Fruit fly (Drosophila melanogaster) whole organism, embryonic: ENCODE measurements around the gene Synd.
A peak's percentile ranks its signal among the peaks of the same experiment; 100 is the strongest.

Experiments used
- Adf1 ChIP-seq: fragments of 200-800 bp; sonication (Bioruptor generic); IDR thresholded peaks from 2 replicates; pipeline ENCODE4 v1.3.6; 2022; ENCODE audit warnings: missing biosample characterization, missing genetic modification characterization
- BEAF-32 ChIP-seq: fragments of 200-800 bp; sonication (Bioruptor generic); optimal IDR thresholded peaks from 3 replicates; lab custom pipeline; 2017; ENCODE audit warnings: missing biosample characterization, missing genetic modification characterization, mild to moderate bottlenecking, moderate library complexity, missing genetic modification reagents
- CG10543 ChIP-seq: fragments of 200-800 bp; sonication (Bioruptor generic); optimal IDR thresholded peaks from 3 replicates; lab custom pipeline; 2017; ENCODE audit warnings: missing biosample characterization, mild to moderate bottlenecking, missing genetic modification characterization, moderate library complexity
- CG12299 ChIP-seq: fragments of 200-800 bp; sonication (Bioruptor generic); optimal IDR thresholded peaks from 2 replicates; lab custom pipeline; 2018; ENCODE audit warnings: missing biosample characterization, mild to moderate bottlenecking, missing genetic modification characterization
- CG14014 ChIP-seq: fragments of 200-800 bp; sonication (Bioruptor generic); IDR thresholded peaks from 2 replicates; pipeline ENCODE4 v1.3.6; 2022; ENCODE audit warnings: missing biosample characterization, missing genetic modification characterization
- CG14441 ChIP-seq: fragments of 200-800 bp; sonication (Bioruptor generic); IDR thresholded peaks from 2 replicates; pipeline ENCODE4 v1.3.6; 2022; ENCODE audit warnings: missing biosample characterization, missing genetic modification characterization
- CG15514 ChIP-seq: fragments of 200-800 bp; sonication (Bioruptor generic); optimal IDR thresholded peaks from 3 replicates; lab custom pipeline; 2017; ENCODE audit warnings: missing biosample characterization, missing genetic modification characterization, mild to moderate bottlenecking, moderate library complexity, missing genetic modification reagents
- CG15601 ChIP-seq: fragments of 200-800 bp; sonication (Bioruptor generic); optimal IDR thresholded peaks from 3 replicates; lab custom pipeline; 2019; ENCODE audit warnings: missing biosample characterization, mild to moderate bottlenecking, missing genetic modification characterization, moderate library complexity
- CG16813 ChIP-seq: fragments of 200-800 bp; sonication (Bioruptor generic); IDR thresholded peaks from 3 replicates; pipeline ENCODE4 v1.3.6; 2022; ENCODE audit warnings: missing biosample characterization, missing genetic modification characterization; ENCODE audit not compliant: partially characterized antibody
- CG17186 ChIP-seq: fragments of 200-800 bp; sonication (Bioruptor generic); optimal IDR thresholded peaks from 3 replicates; lab custom pipeline; 2017; ENCODE audit warnings: missing biosample characterization, missing genetic modification reagents, missing genetic modification characterization
- CG2199 ChIP-seq: fragments of 200-800 bp; sonication (Bioruptor generic); IDR thresholded peaks from 3 replicates; pipeline ENCODE4 v1.3.6; 2022; ENCODE audit warnings: missing biosample characterization, missing genetic modification characterization
- CG4282 ChIP-seq: fragments of 200-800 bp; sonication (Bioruptor generic); optimal IDR thresholded peaks from 2 replicates; lab custom pipeline; 2016; ENCODE audit warnings: missing biosample characterization, missing genetic modification characterization
- CG6254 ChIP-seq: fragments of 200-800 bp; sonication (Bioruptor generic); optimal IDR thresholded peaks from 3 replicates; lab custom pipeline; 2017; ENCODE audit warnings: mild to moderate bottlenecking, missing biosample characterization, missing genetic modification reagents, missing genetic modification characterization
- CG8290 ChIP-seq, 3 experiments: fragments of 200-800 bp; sonication (Bioruptor generic); optimal IDR thresholded peaks; 2 replicates each; lab custom pipeline; 2016 to 2019; ENCODE audit warnings: missing biosample characterization in 3 of 3, missing genetic modification characterization in 3 of 3, mild to moderate bottlenecking in 2 of 3, moderate library complexity in 1 of 3
- D19A ChIP-seq: fragments of 200-800 bp; optimal IDR thresholded peaks from 3 replicates; lab custom pipeline; 2019; ENCODE audit warnings: missing biosample characterization, mild to moderate bottlenecking, missing genetic modification characterization, moderate library complexity
- Dfd ChIP-seq, 2 experiments: fragments of >200 bp; optimal IDR thresholded peaks; 2 replicates each; lab custom pipeline; 2017; ENCODE audit warnings: missing biosample characterization in 2 of 2, missing genetic modification characterization in 2 of 2
- Elba2 ChIP-seq: fragments of 200-800 bp; sonication (Bioruptor generic); optimal IDR thresholded peaks from 3 replicates; lab custom pipeline; 2016; ENCODE audit warnings: missing biosample characterization, missing genetic modification characterization
- Ets97D ChIP-seq: fragments of 200-800 bp; sonication (Bioruptor generic); optimal IDR thresholded peaks from 3 replicates; lab custom pipeline; 2016; ENCODE audit warnings: missing biosample characterization, missing genetic modification characterization
- Gsc ChIP-seq: fragments of 200-800 bp; sonication (Bioruptor generic); IDR thresholded peaks from 2 replicates; pipeline ENCODE4 v1.3.6; 2022; ENCODE audit warnings: missing biosample characterization, missing genetic modification characterization
- Hr39 ChIP-seq: fragments of >200 bp; optimal IDR thresholded peaks from 2 replicates; lab custom pipeline; 2017
- MBD-R2 ChIP-seq: fragments of 200-800 bp; sonication (Bioruptor generic); IDR thresholded peaks from 2 replicates; pipeline ENCODE4 v1.3.6; 2022; ENCODE audit warnings: missing biosample characterization, missing genetic modification characterization
- MESR4 ChIP-seq: fragments of 200-800 bp; sonication (Bioruptor generic); optimal IDR thresholded peaks from 2 replicates; lab custom pipeline; 2018; ENCODE audit warnings: missing biosample characterization, mild to moderate bottlenecking, missing genetic modification characterization, moderate library complexity
- Myb ChIP-seq: fragments of 200-800 bp; sonication (Bioruptor generic); optimal IDR thresholded peaks from 2 replicates; lab custom pipeline; 2016; ENCODE audit warnings: missing biosample characterization, missing genetic modification characterization
- Oli ChIP-seq: fragments of 200-800 bp; sonication (Bioruptor generic); optimal IDR thresholded peaks from 2 replicates; lab custom pipeline; 2018; ENCODE audit warnings: missing biosample characterization, mild to moderate bottlenecking, missing genetic modification characterization, moderate library complexity
- Optix ChIP-seq: fragments of 200-800 bp; sonication (Bioruptor generic); IDR thresholded peaks from 3 replicates; pipeline ENCODE4 v1.3.6; 2022; ENCODE audit warnings: missing biosample characterization, missing genetic modification characterization
- Pdp1 ChIP-seq, 2 experiments: fragments of 200-800 bp; sonication (Bioruptor generic); optimal IDR thresholded peaks; 3 replicates each; lab custom pipeline; 2016; ENCODE audit warnings: missing biosample characterization in 2 of 2, missing genetic modification characterization in 2 of 2, mild to moderate bottlenecking in 1 of 2, moderate library complexity in 1 of 2
- Rfx ChIP-seq: fragments of 200-800 bp; sonication (Bioruptor generic); IDR thresholded peaks from 2 replicates; pipeline ENCODE4 v1.3.6; 2022; ENCODE audit warnings: missing biosample characterization, missing genetic modification characterization
- Six4 ChIP-seq: fragments of 200-800 bp; sonication (Bioruptor generic); optimal IDR thresholded peaks from 2 replicates; lab custom pipeline; 2016; ENCODE audit warnings: missing biosample characterization, missing genetic modification characterization
- Sry-δ ChIP-seq: fragments of 200-800 bp; sonication (Bioruptor generic); optimal IDR thresholded peaks from 2 replicates; lab custom pipeline; 2016; ENCODE audit warnings: missing biosample characterization, missing genetic modification characterization
- ara ChIP-seq: fragments of 200-800 bp; sonication (Bioruptor generic); IDR thresholded peaks from 2 replicates; pipeline ENCODE4 v1.3.6; 2022; ENCODE audit warnings: missing biosample characterization, missing genetic modification characterization
- cg ChIP-seq: fragments of 200-800 bp; sonication (Bioruptor generic); optimal IDR thresholded peaks from 3 replicates; lab custom pipeline; 2019; ENCODE audit warnings: missing biosample characterization, mild to moderate bottlenecking, missing genetic modification characterization, moderate library complexity
- cwo ChIP-seq: fragments of 200-800 bp; sonication (Bioruptor generic); optimal IDR thresholded peaks from 3 replicates; lab custom pipeline; 2017; ENCODE audit warnings: missing biosample characterization, missing genetic modification characterization, mild to moderate bottlenecking, moderate library complexity, missing genetic modification reagents
- dimm ChIP-seq: fragments of 200-800 bp; sonication (Bioruptor generic); IDR thresholded peaks from 2 replicates; pipeline ENCODE4 v1.3.6; 2022; ENCODE audit warnings: missing biosample characterization, missing genetic modification characterization
- exex ChIP-seq: fragments of 200-800 bp; sonication (Bioruptor generic); optimal IDR thresholded peaks from 4 replicates; lab custom pipeline; 2018; ENCODE audit warnings: missing biosample characterization, mild to moderate bottlenecking, missing genetic modification characterization, moderate library complexity
- fd102C ChIP-seq: fragments of 200-800 bp; sonication (Bioruptor generic); optimal IDR thresholded peaks from 2 replicates; lab custom pipeline; 2018; ENCODE audit warnings: missing biosample characterization, mild to moderate bottlenecking, missing genetic modification characterization, moderate library complexity
- gfzf ChIP-seq: fragments of 200-800 bp; sonication (Bioruptor generic); optimal IDR thresholded peaks from 2 replicates; lab custom pipeline; 2016; ENCODE audit warnings: missing biosample characterization, mild to moderate bottlenecking, missing genetic modification characterization, moderate library complexity
- mirr ChIP-seq: fragments of 200-800 bp; sonication (Bioruptor generic); optimal IDR thresholded peaks from 3 replicates; lab custom pipeline; 2018; ENCODE audit warnings: missing biosample characterization, mild to moderate bottlenecking, missing genetic modification characterization
- pita ChIP-seq: fragments of 200-800 bp; sonication (Bioruptor generic); optimal IDR thresholded peaks from 2 replicates; lab custom pipeline; 2017; ENCODE audit warnings: missing biosample characterization, mild to moderate bottlenecking, missing genetic modification characterization
- psq ChIP-seq: fragments of 200-800 bp; sonication (Bioruptor generic); optimal IDR thresholded peaks from 2 replicates; lab custom pipeline; 2017; ENCODE audit warnings: missing biosample characterization, missing genetic modification characterization
- pzg ChIP-seq: fragments of 200-800 bp; sonication (Bioruptor generic); optimal IDR thresholded peaks from 3 replicates; lab custom pipeline; 2018; ENCODE audit warnings: missing biosample characterization, mild to moderate bottlenecking, missing genetic modification characterization, moderate library complexity
- rib ChIP-seq: fragments of 200-800 bp; sonication (Bioruptor generic); IDR thresholded peaks from 2 replicates; pipeline ENCODE4 v1.3.6; 2022; ENCODE audit warnings: missing biosample characterization, missing genetic modification characterization
- sd ChIP-seq: fragments of 200-800 bp; sonication (Bioruptor generic); optimal IDR thresholded peaks from 3 replicates; lab custom pipeline; 2018; ENCODE audit warnings: missing biosample characterization, mild to moderate bottlenecking, missing genetic modification characterization, moderate library complexity
- sens ChIP-seq: fragments of 200-800 bp; sonication (Bioruptor generic); peaks from one replicate; lab custom pipeline; 2016; ENCODE audit warnings: missing biosample characterization, missing genetic modification characterization
- sr ChIP-seq: fragments of 200-800 bp; sonication (Bioruptor generic); IDR thresholded peaks from 3 replicates; pipeline ENCODE4 v1.3.6; 2022; ENCODE audit warnings: missing biosample characterization, missing genetic modification characterization
- ssp ChIP-seq: fragments of 200-800 bp; sonication (Bioruptor generic); IDR thresholded peaks from 2 replicates; pipeline ENCODE4 v1.3.6; 2022; ENCODE audit warnings: missing biosample characterization, missing genetic modification characterization
- stwl ChIP-seq: fragments of 200-800 bp; sonication (Bioruptor generic); optimal IDR thresholded peaks from 3 replicates; lab custom pipeline; 2018; ENCODE audit warnings: missing biosample characterization, mild to moderate bottlenecking, missing genetic modification characterization, moderate library complexity
- sug ChIP-seq: fragments of 200-800 bp; optimal IDR thresholded peaks from 2 replicates; lab custom pipeline; 2019; ENCODE audit warnings: missing biosample characterization, mild to moderate bottlenecking, missing genetic modification characterization, moderate library complexity
- tin ChIP-seq: fragments of 200-800 bp; sonication (Bioruptor generic); optimal IDR thresholded peaks from 3 replicates; lab custom pipeline; 2016; ENCODE audit warnings: missing biosample characterization, missing genetic modification characterization
- trem ChIP-seq: fragments of 200-800 bp; optimal IDR thresholded peaks from 3 replicates; lab custom pipeline; 2019; ENCODE audit warnings: missing biosample characterization, mild to moderate bottlenecking, missing genetic modification characterization, moderate library complexity
- vvl ChIP-seq: fragments of 200-800 bp; sonication (Bioruptor generic); IDR thresholded peaks from 2 replicates; pipeline ENCODE4 v1.3.6; 2022; ENCODE audit warnings: missing biosample characterization, missing genetic modification characterization

The Synd gene

dm6 chr3R:20823704-20824454 lies 8.7 kb upstream of the Synd start, which contains the start of gene CG17272 (continued):
- TF ChIP-seq Myb (GFP tag; lab: Kevin White, UChicago) (peak; percentile 48), sens (GFP tag; lab: Kevin White, UChicago) (peak; percentile 92), BEAF-32 (GFP tag; lab: Kevin White, UChicago) (peak; percentile 19), ssp (GFP tag; lab: Robert Waterston, UW) (no peak), MESR4 (GFP tag; lab: Kevin White, UChicago) (peak; percentile 53), sd (tag; lab: Kevin White, UChicago) (peak; percentile 80), Six4 (GFP tag; lab: Kevin White, UChicago) (no peak), CG15601 (tag; lab: Kevin White, UChicago) (peak; percentile 39), MBD-R2 (peak; percentile 49), Adf1 (no peak), Ets97D (GFP tag; lab: Kevin White, UChicago) (peak; percentile 48), CG17186 (GFP tag; lab: Kevin White, UChicago) (peak; percentile 22), psq (GFP tag; lab: Kevin White, UChicago) (no peak), trem (peak; percentile 69), Hr39 (lab: Kevin White, UChicago) (no peak), dimm (GFP tag; lab: Robert Waterston, UW) (no peak), CG16813 (GFP tag; lab: Robert Waterston, UW) (no peak), CG15514 (GFP tag; lab: Kevin White, UChicago) (peak; percentile 50), rib (GFP tag; lab: Robert Waterston, UW) (no peak), pzg (GFP tag; lab: Kevin White, UChicago) (peak; percentile 58), CG12299 (no peak), Sry-δ (GFP tag; lab: Kevin White, UChicago) (peak; percentile 4), CG14441 (GFP tag; lab: Robert Waterston, UW) (no peak), Elba2 (peak; percentile 43), stwl (tag; lab: Kevin White, UChicago) (peak; percentile 88), pita (no peak), fd102C (GFP tag; lab: Kevin White, UChicago) (no peak), gfzf (peak; percentile 88), CG6254 (peak; percentile 63), sug (peak; percentile 71), Optix (GFP tag; lab: Robert Waterston, UW) (no peak), Pdp1 (GFP tag; optimal IDR thresholded peaks at IDR 0.05; lab: Kevin White, UChicago) (peak in 1 of 2 experiments; percentile 34), sr (GFP tag; lab: Robert Waterston, UW) (no peak), Oli (tag; lab: Kevin White, UChicago) (no peak)
- TF ChIP-seq, all 482 proteins: peak for 45

dm6 chr3R:20826929-20827328 lies 5.7 kb upstream of the Synd start:
- TF ChIP-seq CG16813 (GFP tag; lab: Robert Waterston, UW) (0 out of 3 replicates have a peak, but pooled peaks have one; percentile 23), ara (GFP tag; lab: Robert Waterston, UW) (no peak), exex (tag; lab: Kevin White, UChicago) (peak; percentile 83), CG2199 (GFP tag; lab: Robert Waterston, UW) (0 out of 3 replicates have a peak, but pooled peaks have one; percentile 19), Gsc (GFP tag; lab: Robert Waterston, UW) (no peak), trem (no peak), vvl (GFP tag; lab: Robert Waterston, UW) (no peak), tin (no peak), mirr (GFP tag; lab: Kevin White, UChicago) (peak; percentile 46), CG14014 (no peak), cwo (GFP tag; lab: Kevin White, UChicago) (peak; percentile 48), CG4282 (GFP tag; lab: Kevin White, UChicago) (no peak), cg (GFP tag; lab: Kevin White, UChicago) (no peak), sug (no peak), Rfx (GFP tag; lab: Robert Waterston, UW) (peak; percentile 6; the same call in 1 of the 2 replicates), CG8290 (GFP tag; optimal IDR thresholded peaks at IDR 0.05; lab: Kevin White, UChicago) (no peak), CG8290 (tag; optimal IDR thresholded peaks at IDR 0.05; lab: Kevin White, UChicago) (no peak), D19A (no peak), Dfd (GFP tag; optimal IDR thresholded peaks at IDR 0.05; lab: Kevin White, UChicago) (no peak), CG10543 (GFP tag; lab: Kevin White, UChicago) (peak; percentile 55)
